Worm (Caenorhabditis elegans) whole organism, L2 larva: ENCODE results near the gene srsx-17.

ENCODE experiments used
- aly-2 ChIP-seq: fragments of 150-350 bp; optimal IDR thresholded peaks from 2 replicates; lab custom pipeline; 2014; ENCODE audit warnings: missing biosample characterization, missing genetic modification characterization
- ama-1 ChIP-seq: fragments of 150-350 bp; optimal IDR thresholded peaks from 2 replicates; lab custom pipeline; 2018; ENCODE audit warnings: inconsistent platforms
- dmd-4 ChIP-seq: sonication (generic microtip); optimal IDR thresholded peaks from 2 replicates; lab custom pipeline; 2017; ENCODE audit warnings: missing biosample characterization, missing genetic modification characterization
- elt-3 ChIP-seq: sonication (generic microtip); optimal IDR thresholded peaks from 2 replicates; lab custom pipeline; 2017; ENCODE audit warnings: missing biosample characterization, missing genetic modification characterization
- lsy-2 ChIP-seq, 2 experiments: fragments of 150-350 bp in 1 of 2; sonication (generic microtip) in 1 of 2; optimal IDR thresholded peaks; 2 replicates each; lab custom pipeline; 2014 to 2017; ENCODE audit warnings: missing biosample characterization in 2 of 2, missing genetic modification characterization in 2 of 2
- nhr-25 ChIP-seq: fragments of 150-350 bp; sonication (generic microtip); optimal IDR thresholded peaks from 3 replicates; lab custom pipeline; 2014; ENCODE audit warnings: missing biosample characterization, missing genetic modification characterization
- sma-9 ChIP-seq, 2 experiments: fragments of 150-350 bp in 1 of 2; sonication (generic microtip) in 1 of 2; optimal IDR thresholded peaks; 2 replicates each; lab custom pipeline; 2014 to 2016; ENCODE audit warnings: missing genetic modification characterization in 2 of 2, mild to moderate bottlenecking in 1 of 2, missing biosample characterization in 1 of 2, missing compliant biosample characterization in 1 of 2, missing genetic modification reagents in 1 of 2, moderate library complexity in 1 of 2
- snpc-4 ChIP-seq: fragments of 150-350 bp; optimal IDR thresholded peaks from 2 replicates; lab custom pipeline; 2014; ENCODE audit warnings: missing biosample characterization, missing genetic modification characterization
- unc-62 ChIP-seq: fragments of 150-350 bp; optimal IDR thresholded peaks from 2 replicates; lab custom pipeline; 2014; ENCODE audit warnings: missing biosample characterization, missing genetic modification reagents, missing genetic modification characterization

DNA sequence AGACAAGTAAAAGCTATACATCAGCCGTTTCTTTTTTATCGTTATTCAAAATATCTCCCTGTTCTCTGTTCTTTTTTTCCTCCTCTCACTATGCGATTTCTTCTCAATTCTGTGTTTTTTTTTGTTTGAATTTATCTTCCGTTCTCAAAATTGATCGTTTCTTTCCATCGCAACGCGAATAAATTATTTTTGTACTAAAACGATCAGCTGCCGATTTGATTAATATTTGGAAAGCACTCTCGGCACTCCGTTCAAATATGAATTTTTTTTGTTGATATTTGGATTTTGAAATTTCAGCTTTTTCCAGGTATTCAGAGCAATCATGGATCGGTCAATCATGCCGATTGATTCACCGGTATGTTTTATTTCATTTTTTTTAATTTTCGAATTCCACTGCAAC lies 15.7 kb downstream of the srsx-17 start, which contains the start of gene pst-1:
- no peak for TF ChIP-seq lsy-2 (tag; optimal IDR thresholded peaks at IDR 0.05; lab: Kevin White, UChicago)
- no peak for TF ChIP-seq nhr-25 (tag; lab: Kevin White, UChicago)
- no peak for TF ChIP-seq dmd-4 (tag; lab: Kevin White, UChicago)
- TF ChIP-seq snpc-4: no peak
- TF ChIP-seq aly-2 (tag; lab: Kevin White, UChicago): no peak
- no peak for TF ChIP-seq elt-3
- TF ChIP-seq unc-62 (GFP tag; lab: Kevin White, UChicago): no peak
- no peak for TF ChIP-seq sma-9 (GFP tag; optimal IDR thresholded peaks at IDR 0.05; lab: Kevin White, UChicago)
- TF ChIP-seq sma-9 (tag; optimal IDR thresholded peaks at IDR 0.05; lab: Kevin White, UChicago): no peak
- TF ChIP-seq ama-1 (lab: Kevin White, UChicago): no peak
